Fruit fly (Drosophila melanogaster) whole organism, embryonic: ENCODE data around the gene CG14195.

Experiments used
- Atf3 ChIP-seq: fragments of 200-800 bp; sonication (Bioruptor generic); optimal IDR thresholded peaks from 3 replicates; lab custom pipeline; 2016; ENCODE audit warnings: missing biosample characterization, missing genetic modification characterization
- Blimp-1 ChIP-seq: fragments of 200-800 bp; sonication (Bioruptor generic); optimal IDR thresholded peaks from 3 replicates; lab custom pipeline; 2018; ENCODE audit warnings: missing biosample characterization, missing genetic modification characterization, mild to moderate bottlenecking, moderate library complexity, missing genetic modification reagents
- CG10274 ChIP-seq: fragments of 200-800 bp; sonication (Bioruptor generic); optimal IDR thresholded peaks from 3 replicates; lab custom pipeline; 2017; ENCODE audit warnings: missing biosample characterization, mild to moderate bottlenecking, missing genetic modification characterization
- CG11247 ChIP-seq: fragments of 200-800 bp; sonication (Bioruptor generic); IDR thresholded peaks from 2 replicates; pipeline ENCODE4 v1.3.6; 2022; ENCODE audit warnings: missing biosample characterization, missing genetic modification characterization
- CG11504 ChIP-seq: fragments of 200-800 bp; sonication (Bioruptor generic); optimal IDR thresholded peaks from 3 replicates; lab custom pipeline; 2019; ENCODE audit warnings: missing biosample characterization, mild to moderate bottlenecking, missing genetic modification characterization, moderate library complexity
- CG12942 ChIP-seq: fragments of 200-800 bp; sonication (Bioruptor generic); optimal IDR thresholded peaks from 3 replicates; lab custom pipeline; 2016; ENCODE audit warnings: missing biosample characterization, missing genetic modification characterization
- CG13624 ChIP-seq: fragments of 200-800 bp; sonication (Bioruptor generic); optimal IDR thresholded peaks from 2 replicates; lab custom pipeline; 2016; ENCODE audit warnings: missing biosample characterization, missing genetic modification characterization
- CG14710 ChIP-seq: fragments of 200-800 bp; sonication (Bioruptor generic); optimal IDR thresholded peaks from 3 replicates; lab custom pipeline; 2019; ENCODE audit warnings: missing biosample characterization, mild to moderate bottlenecking, missing genetic modification characterization, moderate library complexity
- CG17328 ChIP-seq: fragments of 200-800 bp; sonication (Bioruptor generic); IDR thresholded peaks from 2 replicates; pipeline ENCODE4 v1.3.6; 2022; ENCODE audit warnings: missing biosample characterization, missing genetic modification characterization
- CG17385 ChIP-seq: fragments of 200-800 bp; sonication (Bioruptor generic); optimal IDR thresholded peaks from 3 replicates; lab custom pipeline; 2018; ENCODE audit warnings: missing biosample characterization, mild to moderate bottlenecking, missing genetic modification characterization
- CG18011 ChIP-seq: fragments of 200-800 bp; sonication (Bioruptor generic); optimal IDR thresholded peaks from 2 replicates; lab custom pipeline; 2017; ENCODE audit warnings: missing biosample characterization, missing genetic modification characterization, mild to moderate bottlenecking, moderate library complexity, missing genotype
- CG18262 ChIP-seq: fragments of 200-800 bp; optimal IDR thresholded peaks from 3 replicates; lab custom pipeline; 2019; ENCODE audit warnings: missing biosample characterization, mild to moderate bottlenecking, missing genetic modification characterization, moderate library complexity
- CG2712 ChIP-seq: fragments of 200-800 bp; optimal IDR thresholded peaks from 3 replicates; lab custom pipeline; 2019; ENCODE audit warnings: missing biosample characterization, mild to moderate bottlenecking, missing genetic modification characterization, moderate library complexity
- CG3281 ChIP-seq: fragments of 200-800 bp; sonication (Bioruptor generic); optimal IDR thresholded peaks from 3 replicates; lab custom pipeline; 2017; ENCODE audit warnings: missing biosample characterization, mild to moderate bottlenecking, missing genetic modification characterization
- CG3407 ChIP-seq: fragments of 200-800 bp; sonication (Bioruptor generic); optimal IDR thresholded peaks from 2 replicates; lab custom pipeline; 2018; ENCODE audit warnings: missing biosample characterization, mild to moderate bottlenecking, missing genetic modification characterization
- CG43689 ChIP-seq: fragments of 200-800 bp; sonication (Bioruptor generic); IDR thresholded peaks from 2 replicates; pipeline ENCODE4 v1.3.6; 2022; ENCODE audit warnings: missing biosample characterization, missing genetic modification characterization
- CG5245 ChIP-seq: fragments of 200-800 bp; sonication (Bioruptor generic); optimal IDR thresholded peaks from 3 replicates; lab custom pipeline; 2016; ENCODE audit warnings: missing biosample characterization, missing genetic modification characterization
- CG9727 ChIP-seq: fragments of 200-800 bp; sonication (Bioruptor generic); optimal IDR thresholded peaks from 3 replicates; lab custom pipeline; 2017; ENCODE audit warnings: missing biosample characterization, mild to moderate bottlenecking, missing genetic modification characterization
- Fer1 ChIP-seq: fragments of 200-800 bp; sonication (Bioruptor generic); optimal IDR thresholded peaks from 2 replicates; lab custom pipeline; 2017; ENCODE audit warnings: missing biosample characterization, mild to moderate bottlenecking, missing genetic modification characterization
- Hand ChIP-seq: fragments of 200-800 bp; sonication (Bioruptor generic); optimal IDR thresholded peaks from 2 replicates; lab custom pipeline; 2017; ENCODE audit warnings: mild to moderate bottlenecking, missing biosample characterization, missing genetic modification reagents, missing genetic modification characterization
- Hr51 ChIP-seq, 2 experiments: fragments of 200-800 bp; sonication (Bioruptor generic); optimal IDR thresholded peaks; 2 replicates in 1 of 2; 3 replicates in 1 of 2; lab custom pipeline; 2016 to 2018; ENCODE audit warnings: missing biosample characterization in 2 of 2, missing genetic modification characterization in 2 of 2, mild to moderate bottlenecking in 1 of 2, moderate library complexity in 1 of 2
- Jarid2 ChIP-seq: fragments of 200-800 bp; sonication (Bioruptor generic); optimal IDR thresholded peaks from 3 replicates; lab custom pipeline; 2017; ENCODE audit warnings: mild to moderate bottlenecking, missing biosample characterization, missing genetic modification reagents, missing genetic modification characterization
- Lhr ChIP-seq: fragments of 200-800 bp; sonication (Bioruptor generic); optimal IDR thresholded peaks from 3 replicates; lab custom pipeline; 2017; ENCODE audit warnings: mild to moderate bottlenecking, missing biosample characterization, missing genetic modification reagents, missing genetic modification characterization
- PHDP ChIP-seq: fragments of 200-800 bp; sonication (Bioruptor generic); optimal IDR thresholded peaks from 3 replicates; lab custom pipeline; 2018; ENCODE audit warnings: missing biosample characterization, mild to moderate bottlenecking, missing genetic modification characterization, moderate library complexity
- Sry-β ChIP-seq: fragments of 200-800 bp; sonication (Bioruptor generic); optimal IDR thresholded peaks from 2 replicates; lab custom pipeline; 2018; ENCODE audit warnings: missing biosample characterization, mild to moderate bottlenecking, missing genetic modification characterization, moderate library complexity
- Ssrp ChIP-seq: fragments of 200-800 bp; sonication (Bioruptor generic); optimal IDR thresholded peaks from 2 replicates; lab custom pipeline; 2018; ENCODE audit warnings: missing biosample characterization, mild to moderate bottlenecking, missing genetic modification characterization, moderate library complexity
- Xrp1 ChIP-seq: fragments of 200-800 bp; sonication (Bioruptor generic); IDR thresholded peaks from 2 replicates; pipeline ENCODE4 v1.3.6; 2022; ENCODE audit warnings: missing biosample characterization, missing genetic modification characterization
- bsh ChIP-seq, 2 experiments: fragments of 200-800 bp; sonication (Bioruptor generic); optimal IDR thresholded peaks; 2 replicates each; lab custom pipeline; 2017 to 2018; ENCODE audit warnings: mild to moderate bottlenecking in 2 of 2, missing biosample characterization in 2 of 2, missing genetic modification characterization in 2 of 2, moderate library complexity in 1 of 2
- cas ChIP-seq: fragments of 200-800 bp; sonication (Bioruptor generic); IDR thresholded peaks from 2 replicates; pipeline ENCODE4 v1.3.6; 2022; ENCODE audit warnings: missing biosample characterization, missing genetic modification characterization
- cg ChIP-seq: fragments of 200-800 bp; sonication (Bioruptor generic); optimal IDR thresholded peaks from 3 replicates; lab custom pipeline; 2019; ENCODE audit warnings: missing biosample characterization, mild to moderate bottlenecking, missing genetic modification characterization, moderate library complexity
- chif ChIP-seq, 2 experiments: fragments of 200-800 bp; sonication (Bioruptor generic); optimal IDR thresholded peaks; 3 replicates each; lab custom pipeline; 2016; ENCODE audit warnings: missing biosample characterization in 2 of 2, missing genetic modification characterization in 2 of 2
- crc ChIP-seq: fragments of 200-800 bp; sonication (Bioruptor generic); optimal IDR thresholded peaks from 2 replicates; lab custom pipeline; 2016; ENCODE audit warnings: missing biosample characterization, missing genetic modification characterization
- crol ChIP-seq: fragments of 200-800 bp; sonication (Bioruptor generic); IDR thresholded peaks from 2 replicates; pipeline ENCODE4 v1.3.6; 2022; ENCODE audit warnings: missing biosample characterization, missing genetic modification characterization
- dmrt11E ChIP-seq: fragments of 200-800 bp; sonication (Bioruptor generic); optimal IDR thresholded peaks from 3 replicates; lab custom pipeline; 2018; ENCODE audit warnings: missing biosample characterization, mild to moderate bottlenecking, missing genetic modification characterization, moderate library complexity
- ewg ChIP-seq: fragments of 200-800 bp; sonication (Bioruptor generic); optimal IDR thresholded peaks from 3 replicates; lab custom pipeline; 2017; ENCODE audit warnings: mild to moderate bottlenecking, missing biosample characterization, missing genetic modification reagents, missing genetic modification characterization
- gcm ChIP-seq: fragments of 200-800 bp; sonication (Bioruptor generic); optimal IDR thresholded peaks from 2 replicates; lab custom pipeline; 2019; ENCODE audit warnings: missing biosample characterization, mild to moderate bottlenecking, missing genetic modification characterization, moderate library complexity
- gem ChIP-seq: fragments of 200-800 bp; sonication (Bioruptor generic); optimal IDR thresholded peaks from 2 replicates; lab custom pipeline; 2019; ENCODE audit warnings: missing biosample characterization, mild to moderate bottlenecking, missing genetic modification characterization, moderate library complexity
- grau ChIP-seq: fragments of 200-800 bp; optimal IDR thresholded peaks from 3 replicates; lab custom pipeline; 2019; ENCODE audit warnings: missing biosample characterization, mild to moderate bottlenecking, missing genetic modification characterization, moderate library complexity
- lola ChIP-seq, 3 experiments: fragments of >200 bp in 2 of 3; fragments of 200-800 bp in 1 of 3; sonication (Bioruptor generic) in 1 of 3; optimal IDR thresholded peaks; 2 replicates each; lab custom pipeline; 2017 to 2019; ENCODE audit warnings: missing biosample characterization in 3 of 3, missing genetic modification characterization in 3 of 3, mild to moderate bottlenecking in 1 of 3, moderate library complexity in 1 of 3
- nmo ChIP-seq: fragments of 200-800 bp; sonication (Bioruptor generic); optimal IDR thresholded peaks from 2 replicates; lab custom pipeline; 2018; ENCODE audit warnings: missing biosample characterization, mild to moderate bottlenecking, missing genetic modification characterization, moderate library complexity
- oc ChIP-seq: fragments of 200-800 bp; sonication (Bioruptor generic); optimal IDR thresholded peaks from 2 replicates; lab custom pipeline; 2018; ENCODE audit warnings: missing biosample characterization, mild to moderate bottlenecking, missing genetic modification characterization, moderate library complexity
- phol ChIP-seq: fragments of 200-800 bp; sonication (Bioruptor generic); optimal IDR thresholded peaks from 3 replicates; lab custom pipeline; 2018; ENCODE audit warnings: missing biosample characterization, mild to moderate bottlenecking, missing genetic modification characterization, moderate library complexity
- row ChIP-seq: fragments of 200-800 bp; sonication (Bioruptor generic); IDR thresholded peaks from 3 replicates; pipeline ENCODE4 v1.3.6; 2022; ENCODE audit warnings: missing biosample characterization, missing genetic modification characterization
- sens ChIP-seq: fragments of 200-800 bp; sonication (Bioruptor generic); peaks from one replicate; lab custom pipeline; 2016; ENCODE audit warnings: missing biosample characterization, missing genetic modification characterization
- twi ChIP-seq: fragments of 200-800 bp; optimal IDR thresholded peaks from 2 replicates; lab custom pipeline; 2019; ENCODE audit warnings: missing biosample characterization, mild to moderate bottlenecking, missing genetic modification characterization, moderate library complexity
- z ChIP-seq: fragments of 200-800 bp; sonication (Bioruptor generic); IDR thresholded peaks from 3 replicates; pipeline ENCODE4 v1.3.6; 2022; ENCODE audit warnings: missing biosample characterization, missing genetic modification characterization

Gene CG14195

DNA sequence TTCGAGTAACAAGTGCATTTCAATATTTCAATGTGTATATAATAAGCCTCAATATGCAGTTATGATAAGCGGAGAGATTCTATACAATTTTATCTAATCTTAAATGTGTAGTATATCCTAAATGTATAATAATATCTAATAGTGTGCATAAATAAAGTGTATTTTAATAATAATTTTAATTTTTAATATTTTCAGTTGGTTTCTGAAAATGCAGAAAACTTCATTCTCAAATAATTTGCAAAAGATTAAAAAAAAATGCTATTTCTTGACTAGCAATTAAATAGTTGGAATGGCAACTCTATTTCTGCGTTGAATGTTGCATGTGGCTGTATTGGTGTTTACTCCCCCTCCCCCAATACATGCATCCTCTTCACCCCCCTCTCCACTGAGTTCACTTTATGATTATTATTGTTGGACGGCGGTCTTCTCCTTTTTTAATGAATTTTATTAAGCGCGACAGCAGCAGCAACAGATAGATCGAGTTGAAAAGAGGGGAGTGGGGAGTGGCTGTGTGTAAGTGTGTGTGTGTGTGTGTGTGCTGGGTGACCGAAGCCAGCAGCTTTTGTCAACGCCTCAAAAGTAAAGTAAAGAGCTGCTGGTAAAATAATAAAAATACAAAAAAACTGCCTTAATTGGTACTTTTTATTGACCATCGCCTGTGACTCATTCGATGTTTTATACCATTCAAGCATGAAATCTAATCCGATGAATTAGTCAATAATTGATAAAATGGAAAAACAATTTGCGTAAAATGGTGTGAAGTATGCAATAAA lies 51.1 kb downstream of the CG14195 start:
- TF ChIP-seq Sry-β (GFP tag; lab: Kevin White, UChicago) (peak; percentile 71), CG18262 (peak; percentile 28), CG43689 (GFP tag; lab: Robert Waterston, UW) (no peak), cg (GFP tag; lab: Kevin White, UChicago) (peak; percentile 18), crol (peak; percentile 75), Atf3 (GFP tag; lab: Kevin White, UChicago) (no peak), sens (GFP tag; lab: Kevin White, UChicago) (peak; percentile 62), Hand (GFP tag; lab: Kevin White, UChicago) (no peak), lola (GFP tag; optimal IDR thresholded peaks at IDR 0.05; lab: Kevin White, UChicago) (peak in 1 of 3 experiments; percentile 24), CG11504 (tag; lab: Kevin White, UChicago) (peak; percentile 2), CG14710 (tag; lab: Kevin White, UChicago) (peak; percentile 3), Fer1 (no peak), gem (tag; lab: Kevin White, UChicago) (peak; percentile 8), CG18011 (GFP tag; lab: Kevin White, UChicago) (peak; percentile 72), CG13624 (GFP tag; lab: Kevin White, UChicago) (no peak), dmrt11E (tag; lab: Kevin White, UChicago) (peak; percentile 8), z (GFP tag; lab: Robert Waterston, UW) (0 out of 3 replicates have a peak, but pooled peaks have one; percentile 19)

DNA sequence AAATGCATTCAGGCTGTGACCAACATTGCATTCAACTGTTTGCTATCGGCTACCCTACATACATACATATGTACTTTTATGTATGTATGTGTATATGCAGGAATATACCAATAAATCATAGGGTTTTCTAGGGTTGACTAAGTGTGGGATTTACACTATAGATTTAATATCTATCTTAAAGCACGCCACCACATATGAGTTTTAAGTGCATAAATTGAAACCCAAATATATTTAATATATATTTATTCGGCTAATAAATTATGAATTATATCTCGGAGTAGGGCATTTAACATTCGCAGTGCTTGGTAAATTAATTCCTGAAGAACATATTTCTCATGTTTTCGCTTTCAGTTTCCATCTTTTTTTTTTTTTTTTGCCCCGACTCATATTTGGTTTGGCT lies 51.9 kb downstream of the CG14195 start:
- TF ChIP-seq gcm (GFP tag; lab: Kevin White, UChicago): peak; percentile 45
- TF ChIP-seq grau (tag; lab: Kevin White, UChicago): peak; percentile 33
- TF ChIP-seq nmo (GFP tag; lab: Kevin White, UChicago): peak; percentile 39
- TF ChIP-seq CG9727 (GFP tag; lab: Kevin White, UChicago): peak; percentile 6
- TF ChIP-seq lola (GFP tag; optimal IDR thresholded peaks at IDR 0.05; lab: Kevin White, UChicago): peak in 1 of 3 experiments; percentile 48
- no peak for TF ChIP-seq CG5245 (GFP tag; lab: Kevin White, UChicago)
- no peak for TF ChIP-seq CG3407 (GFP tag; lab: Kevin White, UChicago)
- peak; percentile 45 for TF ChIP-seq Ssrp (tag; lab: Kevin White, UChicago)
- peak; percentile 19 for TF ChIP-seq oc (tag; lab: Kevin White, UChicago)
- peak; percentile 21; the same call in 1 of the 2 replicates for TF ChIP-seq CG17328
- TF ChIP-seq CG11247 (GFP tag; lab: Robert Waterston, UW): no peak
- TF ChIP-seq PHDP (tag; lab: Kevin White, UChicago): peak; percentile 22
- peak; percentile 18 for TF ChIP-seq ewg
- no peak for TF ChIP-seq cas (GFP tag; lab: Robert Waterston, UW)
- TF ChIP-seq Jarid2 (GFP tag; lab: Kevin White, UChicago): no peak
- peak; percentile 35 for TF ChIP-seq CG10274 (GFP tag; lab: Kevin White, UChicago)
- TF ChIP-seq Xrp1: peak; percentile 50; the same call in 1 of the 2 replicates
- TF ChIP-seq CG12942 (GFP tag; lab: Kevin White, UChicago): no peak
- TF ChIP-seq Lhr (GFP tag; lab: Kevin White, UChicago): peak; percentile 14
- no peak for TF ChIP-seq crc (GFP tag; lab: Kevin White, UChicago)
- TF ChIP-seq dmrt11E (tag; lab: Kevin White, UChicago): peak; percentile 62
- peak; percentile 38 for TF ChIP-seq CG17385 (GFP tag; lab: Kevin White, UChicago)
- peak; percentile 55 to 65 for TF ChIP-seq bsh (GFP tag; optimal IDR thresholded peaks at IDR 0.05; lab: Kevin White, UChicago)
- peak; percentile 22 for TF ChIP-seq twi (tag; lab: Kevin White, UChicago)
- TF ChIP-seq chif (GFP tag; optimal IDR thresholded peaks at IDR 0.05; lab: Kevin White, UChicago): no peak
- TF ChIP-seq CG18262: peak; percentile 51
- peak in 1 of 2 experiments; percentile 26 for TF ChIP-seq Hr51 (GFP tag; optimal IDR thresholded peaks at IDR 0.05; lab: Kevin White, UChicago)
- TF ChIP-seq row (GFP tag; lab: Robert Waterston, UW): peak; percentile 53
- peak; percentile 41 for TF ChIP-seq CG2712 (tag; lab: Kevin White, UChicago)
- peak; percentile 43 for TF ChIP-seq phol (tag; lab: Kevin White, UChicago)
- TF ChIP-seq CG3281 (GFP tag; lab: Kevin White, UChicago): no peak
- peak; percentile 42 for TF ChIP-seq Blimp-1 (GFP tag; lab: Kevin White, UChicago)
